Worm (Caenorhabditis elegans): Measurements from ENCODE around the gene C18H7.4.

Gene C18H7.4

DNA sequence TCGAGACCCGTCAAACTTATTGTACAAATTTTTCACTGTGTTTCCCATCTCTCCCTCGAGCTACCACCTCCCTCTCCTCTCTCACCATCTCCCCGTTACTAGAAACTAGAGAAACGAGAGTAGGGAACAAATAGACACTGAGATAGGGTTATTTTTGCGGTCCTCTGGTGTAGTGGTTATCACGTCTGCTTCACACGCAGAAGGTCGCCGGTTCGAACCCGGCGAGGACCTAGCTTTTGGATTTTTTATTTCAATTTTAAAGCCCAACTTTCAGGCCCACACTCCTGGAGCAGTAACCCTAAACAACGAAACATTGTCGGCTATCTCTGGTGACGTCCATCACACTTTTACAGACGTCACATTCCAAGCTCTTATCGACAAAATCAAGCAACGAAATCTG lies 27.2 kb downstream of the C18H7.4 start (continued):
- TF ChIP-seq ceh-100 (GFP tag; IDR thresholded peaks at IDR 0.05) (0 out of 2 replicates have a peak, but pooled peaks have one; percentile 26), somi-1 (GFP tag; optimal IDR thresholded peaks at IDR 0.05) (no peak), rec-8 (tag; optimal IDR thresholded peaks at IDR 0.05) (peak; percentile 30 to 47), athp-1 (tag; optimal IDR thresholded peaks at IDR 0.05) (no peak), let-607 (tag; optimal IDR thresholded peaks at IDR 0.05) (peak; percentile 12 to 16), B0019.2 (GFP tag; conservative IDR thresholded peaks at IDR 0.05) (peak; percentile 55; the same call in 1 of the 2 replicates), snpc-1.3 (tag; optimal IDR thresholded peaks at IDR 0.05; ENCODE audit: insufficient read depth) (peak; percentile 32), xnd-1 (tag; optimal IDR thresholded peaks at IDR 0.05) (no peak), ekl-4 (GFP tag; IDR thresholded peaks at IDR 0.05) (peak; percentile 39), lag-1 (GFP tag; IDR thresholded peaks at IDR 0.05) (no peak), repo-1 (tag; optimal IDR thresholded peaks at IDR 0.05) (peak; percentile 55), B0261.1 (tag; optimal IDR thresholded peaks at IDR 0.05) (peak; percentile 85), tbx-9 (tag; optimal IDR thresholded peaks at IDR 0.05; ENCODE audit: borderline replicate concordance) (no peak), hrde-1 (tag; optimal IDR thresholded peaks at IDR 0.05; ENCODE audit: borderline replicate concordance) (no peak), D2030.7 (GFP tag; IDR thresholded peaks at IDR 0.05) (peak; percentile 57), hmg-20 (GFP tag; IDR thresholded peaks at IDR 0.05) (peak; percentile 27; the same call in 1 of the 2 replicates), ama-1 (optimal IDR thresholded peaks at IDR 0.05) (no peak), ama-1 (GFP tag; optimal IDR thresholded peaks at IDR 0.05) (peak; percentile 17 to 64), lsl-1 (GFP tag; optimal IDR thresholded peaks at IDR 0.05) (peak; percentile 26), F39B2.1 (GFP tag; IDR thresholded peaks at IDR 0.05) (no peak), F52B5.7 (tag; optimal IDR thresholded peaks at IDR 0.05) (peak; percentile 38), snpc-4 (GFP tag; optimal IDR thresholded peaks at IDR 0.05) (peak; percentile 7), snpc-4 (tag; optimal IDR thresholded peaks at IDR 0.05) (peak in 2 of 4 experiments; percentile 35 to 59), madf-8 (GFP tag; conservative IDR thresholded peaks at IDR 0.05) (no peak), egrh-3 (GFP tag; IDR thresholded peaks at IDR 0.05) (no peak), ceh-27 (GFP tag; optimal IDR thresholded peaks at IDR 0.05) (peak; percentile 63), F23B12.7 (tag; optimal IDR thresholded peaks at IDR 0.05; ENCODE audit: insufficient read depth) (peak; percentile 86), aptf-3 (GFP tag; IDR thresholded peaks at IDR 0.05) (peak; percentile 82; the same call in 1 of the 2 replicates), rpc-1 (optimal IDR thresholded peaks at IDR 0.05) (peak; percentile 87), rpc-1 (tag; optimal IDR thresholded peaks at IDR 0.05) (peak; percentile 84), attf-5 (GFP tag; optimal IDR thresholded peaks at IDR 0.05) (peak; percentile 9), nhr-80 (tag; optimal IDR thresholded peaks at IDR 0.05) (no peak), ceh-40 (GFP tag; IDR thresholded peaks at IDR 0.05) (peak; percentile 83; the same call in 1 of the 2 replicates), ztf-22 (GFP tag; optimal IDR thresholded peaks at IDR 0.05) (no peak), lin-54 (GFP tag; optimal IDR thresholded peaks at IDR 0.05) (peak; percentile 58), pbrm-1 (GFP tag; IDR thresholded peaks at IDR 0.05) (peak; percentile 67; the same call in 1 of the 2 replicates), C17E4.6 (GFP tag; IDR thresholded peaks at IDR 0.05) (no peak), madf-10 (tag; optimal IDR thresholded peaks at IDR 0.05) (peak; percentile 44), K11D2.4 (GFP tag; IDR thresholded peaks at IDR 0.05) (peak; percentile 48; the same call in 1 of the 2 replicates), hmg-1.2 (GFP tag; IDR thresholded peaks at IDR 0.05) (peak; percentile 70), egl-44 (GFP tag; IDR thresholded peaks at IDR 0.05) (peak; percentile 75; the same call in 1 of the 2 replicates), tbp1 (GFP tag; optimal IDR thresholded peaks at IDR 0.05) (peak; percentile 94), dox-1 (GFP tag; IDR thresholded peaks at IDR 0.05) (peak; percentile 75), unc-130 (GFP tag; optimal IDR thresholded peaks at IDR 0.05) (peak; percentile 33), zim-3 (tag; optimal IDR thresholded peaks at IDR 0.05) (peak; percentile 82), C06A6.2 (GFP tag; conservative IDR thresholded peaks at IDR 0.05) (0 out of 2 replicates have a peak, but pooled peaks have one; percentile 11), nhr-179 (tag; optimal IDR thresholded peaks at IDR 0.05) (no peak), die-1 (tag; optimal IDR thresholded peaks at IDR 0.05) (peak; percentile 50)
